Fruit fly (Drosophila melanogaster) whole organism, embryonic: Measurements from ENCODE around the gene sick.

Source experiments
- BEAF-32 ChIP-seq: fragments of 200-800 bp; sonication (Bioruptor generic); optimal IDR thresholded peaks from 3 replicates; lab custom pipeline; 2017; ENCODE audit warnings: missing biosample characterization, missing genetic modification characterization, mild to moderate bottlenecking, moderate library complexity, missing genetic modification reagents
- CG10959 ChIP-seq: fragments of 200-800 bp; sonication (Bioruptor generic); IDR thresholded peaks from 2 replicates; pipeline ENCODE4 v1.3.6; 2022; ENCODE audit warnings: missing biosample characterization, missing genetic modification characterization
- CG10979 ChIP-seq: fragments of 200-800 bp; sonication (Bioruptor generic); optimal IDR thresholded peaks from 2 replicates; lab custom pipeline; 2018; ENCODE audit warnings: missing biosample characterization, mild to moderate bottlenecking, missing genetic modification characterization, moderate library complexity
- CG11085 ChIP-seq: fragments of 200-800 bp; sonication (Bioruptor generic); IDR thresholded peaks from 2 replicates; pipeline ENCODE4 v1.3.6; 2022; ENCODE audit warnings: missing biosample characterization, missing genetic modification characterization
- CG13287 ChIP-seq: fragments of 200-800 bp; sonication (Bioruptor generic); IDR thresholded peaks from 2 replicates; pipeline ENCODE4 v1.3.6; 2022; ENCODE audit warnings: missing biosample characterization, missing genetic modification characterization; ENCODE audit not compliant: partially characterized antibody
- CG1602 ChIP-seq: fragments of 200-800 bp; sonication (Bioruptor generic); optimal IDR thresholded peaks from 3 replicates; lab custom pipeline; 2016; ENCODE audit warnings: missing biosample characterization, missing genetic modification characterization
- CG1647 ChIP-seq: fragments of 200-800 bp; sonication (Bioruptor generic); optimal IDR thresholded peaks from 3 replicates; lab custom pipeline; 2016; ENCODE audit warnings: missing biosample characterization, missing genetic modification characterization
- CG18011 ChIP-seq: fragments of 200-800 bp; sonication (Bioruptor generic); optimal IDR thresholded peaks from 2 replicates; lab custom pipeline; 2017; ENCODE audit warnings: missing biosample characterization, missing genetic modification characterization, mild to moderate bottlenecking, moderate library complexity, missing genotype
- CG2875 ChIP-seq: fragments of 200-800 bp; sonication (Bioruptor generic); optimal IDR thresholded peaks from 2 replicates; lab custom pipeline; 2017; ENCODE audit warnings: missing biosample characterization, mild to moderate bottlenecking, missing genetic modification characterization, missing genetic modification reagents
- CG30403 ChIP-seq: fragments of 200-800 bp; sonication (Bioruptor generic); optimal IDR thresholded peaks from 3 replicates; lab custom pipeline; 2016; ENCODE audit warnings: missing biosample characterization, missing genetic modification characterization
- CG3163 ChIP-seq: fragments of 200-800 bp; sonication (Bioruptor generic); optimal IDR thresholded peaks from 3 replicates; lab custom pipeline; 2016; ENCODE audit warnings: missing biosample characterization, missing genetic modification characterization
- CG3995 ChIP-seq: fragments of 200-800 bp; sonication (Bioruptor generic); optimal IDR thresholded peaks from 3 replicates; lab custom pipeline; 2016; ENCODE audit warnings: missing biosample characterization, missing genetic modification characterization
- CG7556 ChIP-seq: fragments of 200-800 bp; sonication (Bioruptor generic); optimal IDR thresholded peaks from 2 replicates; lab custom pipeline; 2017; ENCODE audit warnings: missing biosample characterization, mild to moderate bottlenecking, missing genetic modification characterization
- CG7987 ChIP-seq: fragments of 200-800 bp; sonication (Bioruptor generic); optimal IDR thresholded peaks from 2 replicates; lab custom pipeline; 2018; ENCODE audit warnings: missing biosample characterization, mild to moderate bottlenecking, missing genetic modification characterization, moderate library complexity
- ERR ChIP-seq: fragments of 200-800 bp; sonication (Bioruptor generic); optimal IDR thresholded peaks from 2 replicates; lab custom pipeline; 2016; ENCODE audit warnings: missing biosample characterization, missing genetic modification characterization
- Fer2 ChIP-seq: fragments of 200-800 bp; sonication (Bioruptor generic); optimal IDR thresholded peaks from 2 replicates; lab custom pipeline; 2018; ENCODE audit warnings: missing biosample characterization, mild to moderate bottlenecking, missing genetic modification characterization, moderate library complexity
- HHEX ChIP-seq: fragments of 200-800 bp; sonication (Bioruptor generic); optimal IDR thresholded peaks from 3 replicates; lab custom pipeline; 2017; ENCODE audit warnings: missing biosample characterization, mild to moderate bottlenecking, missing genetic modification characterization, missing genetic modification reagents
- Kr ChIP-seq: fragments of 200-800 bp; sonication (Bioruptor generic); optimal IDR thresholded peaks from 2 replicates; lab custom pipeline; 2017; ENCODE audit warnings: missing biosample characterization, mild to moderate bottlenecking, missing genetic modification characterization
- MTF-1 ChIP-seq: fragments of 200-800 bp; sonication (Bioruptor generic); optimal IDR thresholded peaks from 2 replicates; lab custom pipeline; 2018; ENCODE audit warnings: missing biosample characterization, mild to moderate bottlenecking, missing genetic modification characterization, borderline replicate concordance
- Mad ChIP-seq: fragments of 200-800 bp; sonication (Bioruptor generic); optimal IDR thresholded peaks from 2 replicates; lab custom pipeline; 2016; ENCODE audit warnings: missing biosample characterization, missing genetic modification characterization
- Nf-YA ChIP-seq: fragments of 200-800 bp; sonication (Bioruptor generic); IDR thresholded peaks from 2 replicates; pipeline ENCODE4 v1.3.6; 2022; ENCODE audit warnings: missing biosample characterization, missing genetic modification characterization
- Oaz ChIP-seq: fragments of 200-800 bp; sonication (Bioruptor generic); IDR thresholded peaks from 2 replicates; pipeline ENCODE4 v1.3.6; 2022; ENCODE audit warnings: missing biosample characterization, missing genetic modification characterization
- Optix ChIP-seq: fragments of 200-800 bp; sonication (Bioruptor generic); IDR thresholded peaks from 3 replicates; pipeline ENCODE4 v1.3.6; 2022; ENCODE audit warnings: missing biosample characterization, missing genetic modification characterization
- Rfx ChIP-seq: fragments of 200-800 bp; sonication (Bioruptor generic); IDR thresholded peaks from 2 replicates; pipeline ENCODE4 v1.3.6; 2022; ENCODE audit warnings: missing biosample characterization, missing genetic modification characterization
- Ssrp ChIP-seq: fragments of 200-800 bp; sonication (Bioruptor generic); optimal IDR thresholded peaks from 2 replicates; lab custom pipeline; 2018; ENCODE audit warnings: missing biosample characterization, mild to moderate bottlenecking, missing genetic modification characterization, moderate library complexity
- Xbp1 ChIP-seq: fragments of 200-800 bp; sonication (Bioruptor generic); optimal IDR thresholded peaks from 3 replicates; lab custom pipeline; 2016; ENCODE audit warnings: missing biosample characterization, mild to moderate bottlenecking, missing genetic modification characterization
- ab ChIP-seq: fragments of 200-800 bp; sonication (Bioruptor generic); optimal IDR thresholded peaks from 2 replicates; lab custom pipeline; 2016; ENCODE audit warnings: missing biosample characterization, missing genetic modification characterization
- aop ChIP-seq: fragments of 200-800 bp; sonication (Bioruptor generic); IDR thresholded peaks from 2 replicates; pipeline ENCODE4 v1.3.6; 2022; ENCODE audit warnings: missing biosample characterization, missing genetic modification characterization
- cas ChIP-seq: fragments of 200-800 bp; sonication (Bioruptor generic); IDR thresholded peaks from 2 replicates; pipeline ENCODE4 v1.3.6; 2022; ENCODE audit warnings: missing biosample characterization, missing genetic modification characterization
- chif ChIP-seq, 2 experiments: fragments of 200-800 bp; sonication (Bioruptor generic); optimal IDR thresholded peaks; 3 replicates each; lab custom pipeline; 2016; ENCODE audit warnings: missing biosample characterization in 2 of 2, missing genetic modification characterization in 2 of 2
- crp ChIP-seq, 2 experiments: fragments of 200-800 bp; sonication (Bioruptor generic); optimal IDR thresholded peaks; 2 replicates in 1 of 2; 3 replicates in 1 of 2; lab custom pipeline; 2017; ENCODE audit warnings: missing biosample characterization in 2 of 2, missing genetic modification characterization in 2 of 2, mild to moderate bottlenecking in 1 of 2, moderate library complexity in 1 of 2
- da ChIP-seq: fragments of 200-800 bp; sonication (Bioruptor generic); optimal IDR thresholded peaks from 2 replicates; lab custom pipeline; 2016; ENCODE audit warnings: missing biosample characterization, missing genetic modification characterization
- disco-r ChIP-seq: fragments of 200-800 bp; sonication (Bioruptor generic); optimal IDR thresholded peaks from 2 replicates; lab custom pipeline; 2016; ENCODE audit warnings: missing biosample characterization, missing genetic modification characterization
- dm ChIP-seq: fragments of 200-800 bp; sonication (Bioruptor generic); optimal IDR thresholded peaks from 3 replicates; lab custom pipeline; 2016; ENCODE audit warnings: missing biosample characterization, missing genetic modification characterization
- dmrt99B ChIP-seq: fragments of 200-800 bp; sonication (Bioruptor generic); optimal IDR thresholded peaks from 2 replicates; lab custom pipeline; 2018; ENCODE audit warnings: missing biosample characterization, mild to moderate bottlenecking, missing genetic modification characterization, moderate library complexity
- ewg ChIP-seq: fragments of 200-800 bp; sonication (Bioruptor generic); optimal IDR thresholded peaks from 3 replicates; lab custom pipeline; 2017; ENCODE audit warnings: mild to moderate bottlenecking, missing biosample characterization, missing genetic modification reagents, missing genetic modification characterization
- gce ChIP-seq: fragments of 200-800 bp; sonication (Bioruptor generic); IDR thresholded peaks from 3 replicates; pipeline ENCODE4 v1.3.6; 2022; ENCODE audit warnings: missing biosample characterization, missing genetic modification characterization
- hb ChIP-seq: fragments of 200-800 bp; sonication (Bioruptor generic); IDR thresholded peaks from 3 replicates; pipeline ENCODE4 v1.3.6; 2022; ENCODE audit warnings: missing biosample characterization, missing genetic modification characterization; ENCODE audit not compliant: partially characterized antibody
- hth ChIP-seq: fragments of >200 bp; optimal IDR thresholded peaks from 2 replicates; lab custom pipeline; 2017; ENCODE audit warnings: inconsistent platforms
- lbe ChIP-seq: fragments of 200-800 bp; sonication (Bioruptor generic); optimal IDR thresholded peaks from 2 replicates; lab custom pipeline; 2016; ENCODE audit warnings: missing biosample characterization, mild to moderate bottlenecking, missing genetic modification characterization
- nmo ChIP-seq: fragments of 200-800 bp; sonication (Bioruptor generic); optimal IDR thresholded peaks from 2 replicates; lab custom pipeline; 2018; ENCODE audit warnings: missing biosample characterization, mild to moderate bottlenecking, missing genetic modification characterization, moderate library complexity
- ro ChIP-seq: fragments of 200-800 bp; sonication (Bioruptor generic); IDR thresholded peaks from 2 replicates; pipeline ENCODE4 v1.3.6; 2022; ENCODE audit warnings: missing biosample characterization, missing genetic modification characterization
- row ChIP-seq: fragments of 200-800 bp; sonication (Bioruptor generic); IDR thresholded peaks from 3 replicates; pipeline ENCODE4 v1.3.6; 2022; ENCODE audit warnings: missing biosample characterization, missing genetic modification characterization
- schlank ChIP-seq: fragments of 200-800 bp; sonication (Bioruptor generic); optimal IDR thresholded peaks from 2 replicates; lab custom pipeline; 2018; ENCODE audit warnings: missing biosample characterization, mild to moderate bottlenecking, missing genetic modification characterization
- sd ChIP-seq: fragments of 200-800 bp; sonication (Bioruptor generic); optimal IDR thresholded peaks from 3 replicates; lab custom pipeline; 2018; ENCODE audit warnings: missing biosample characterization, mild to moderate bottlenecking, missing genetic modification characterization, moderate library complexity
- toy ChIP-seq: fragments of 200-800 bp; sonication (Bioruptor generic); IDR thresholded peaks from 2 replicates; pipeline ENCODE4 v1.3.6; 2022; ENCODE audit warnings: missing biosample characterization, missing genetic modification characterization
- trh ChIP-seq: fragments of 200-800 bp; sonication (Bioruptor generic); optimal IDR thresholded peaks from 2 replicates; lab custom pipeline; 2016; ENCODE audit warnings: missing biosample characterization, missing genetic modification characterization
- tup ChIP-seq: fragments of 200-800 bp; sonication (Bioruptor generic); optimal IDR thresholded peaks from 2 replicates; lab custom pipeline; 2016; ENCODE audit warnings: missing biosample characterization, mild to moderate bottlenecking, missing genetic modification characterization, moderate library complexity
- unc-4 ChIP-seq: fragments of 200-800 bp; sonication (Bioruptor generic); IDR thresholded peaks from 2 replicates; pipeline ENCODE4 v1.3.6; 2022; ENCODE audit warnings: missing biosample characterization, missing genetic modification characterization; ENCODE audit not compliant: partially characterized antibody
- zfh1 ChIP-seq: fragments of 200-800 bp; sonication (Bioruptor generic); IDR thresholded peaks from 3 replicates; pipeline ENCODE4 v1.3.6; 2022; ENCODE audit warnings: missing biosample characterization, missing genetic modification characterization

The sick gene

DNA sequence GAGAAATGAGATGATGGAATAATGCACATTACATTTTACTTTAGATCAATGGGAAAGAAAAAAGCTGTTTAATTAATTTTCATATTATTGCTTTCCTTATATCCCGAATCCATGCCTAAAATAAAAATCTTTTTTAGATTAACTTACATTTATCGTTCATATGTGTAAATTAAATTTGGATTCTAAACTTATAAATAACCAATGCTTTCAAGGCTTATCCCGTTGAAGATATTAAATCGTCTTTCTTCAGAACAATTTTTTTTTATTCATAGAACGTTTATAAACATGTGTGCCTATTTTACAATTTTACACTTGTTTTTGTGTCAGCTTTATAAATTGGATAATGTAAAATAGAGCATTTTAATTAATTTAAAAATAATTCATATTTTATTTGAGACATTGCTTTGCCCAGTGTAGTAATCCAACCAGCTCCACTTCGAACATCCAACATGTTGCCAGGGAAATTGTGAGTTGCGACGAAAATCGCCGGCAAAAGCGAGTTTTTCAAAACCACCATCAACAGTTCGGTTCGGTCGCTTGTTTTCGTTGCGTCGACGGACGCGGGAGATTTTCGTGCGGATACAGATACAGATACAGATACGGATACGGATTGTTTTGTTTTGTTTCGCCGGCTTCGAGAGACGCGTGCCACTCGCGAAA, 99.5 kb downstream of the sick start (continued):
- TF ChIP-seq crp (GFP tag; optimal IDR thresholded peaks at IDR 0.05; lab: Kevin White, UChicago) = peak in 1 of 2 experiments; percentile 26
- TF ChIP-seq ewg = peak; percentile 52
- no peak for TF ChIP-seq BEAF-32 (GFP tag; lab: Kevin White, UChicago)
- TF ChIP-seq Rfx (GFP tag; lab: Robert Waterston, UW) = peak; percentile 56
- TF ChIP-seq da = no peak
- no peak for TF ChIP-seq unc-4 (GFP tag; lab: Robert Waterston, UW)
- TF ChIP-seq CG2875 (GFP tag; lab: Kevin White, UChicago) = peak; percentile 88
- TF ChIP-seq ab (GFP tag; lab: Kevin White, UChicago) = no peak
- no peak for TF ChIP-seq disco-r (GFP tag; lab: Kevin White, UChicago)
- no peak for TF ChIP-seq CG3995 (GFP tag; lab: Kevin White, UChicago)
- no peak for TF ChIP-seq CG13287
- TF ChIP-seq chif (GFP tag; optimal IDR thresholded peaks at IDR 0.05; lab: Kevin White, UChicago) = peak; percentile 30 to 39
- TF ChIP-seq dm (GFP tag; lab: Kevin White, UChicago) = no peak
- no peak for TF ChIP-seq hb
- TF ChIP-seq CG18011 = peak; percentile 32
- no peak for TF ChIP-seq toy (GFP tag; lab: Robert Waterston, UW)
- no peak for TF ChIP-seq hth (lab: Kevin White, UChicago)
- no peak for TF ChIP-seq schlank (tag; lab: Kevin White, UChicago)
- peak; percentile 5 for TF ChIP-seq Mad (GFP tag; lab: Kevin White, UChicago)
- peak; percentile 93 for TF ChIP-seq dmrt99B (tag; lab: Kevin White, UChicago)
- TF ChIP-seq gce (GFP tag; lab: Robert Waterston, UW) = 0 out of 3 replicates have a peak, but pooled peaks have one; percentile 33
- TF ChIP-seq Kr (GFP tag; lab: Kevin White, UChicago) = no peak
- no peak for TF ChIP-seq Optix (GFP tag; lab: Robert Waterston, UW)
- TF ChIP-seq zfh1 (GFP tag; lab: Robert Waterston, UW) = peak; percentile 53; the same call in 2 of the 3 replicates
- no peak for TF ChIP-seq CG7987
- TF ChIP-seq CG3163 (GFP tag; lab: Kevin White, UChicago) = no peak
- TF ChIP-seq Fer2 (tag; lab: Kevin White, UChicago) = no peak
- no peak for TF ChIP-seq ERR
- TF ChIP-seq CG10959 (GFP tag; lab: Robert Waterston, UW) = no peak
- TF ChIP-seq tup (GFP tag; lab: Kevin White, UChicago) = no peak
- TF ChIP-seq CG11085 = no peak
- no peak for TF ChIP-seq cas (GFP tag; lab: Robert Waterston, UW)
- TF ChIP-seq sd (tag; lab: Kevin White, UChicago) = no peak
- TF ChIP-seq CG1602 (GFP tag; lab: Kevin White, UChicago) = peak; percentile 77
- peak; percentile 89 for TF ChIP-seq CG10979
- no peak for TF ChIP-seq aop (GFP tag; lab: Robert Waterston, UW)
- TF ChIP-seq HHEX = peak; percentile 57
- no peak for TF ChIP-seq CG1647 (GFP tag; lab: Kevin White, UChicago)
- TF ChIP-seq MTF-1 (GFP tag; lab: Kevin White, UChicago) = peak; percentile 35
- peak; percentile 88 for TF ChIP-seq Ssrp
- TF ChIP-seq row (GFP tag; lab: Robert Waterston, UW) = peak; percentile 63
- peak; percentile 73 for TF ChIP-seq Xbp1 (GFP tag; lab: Kevin White, UChicago)
- TF ChIP-seq lbe = no peak
- peak; percentile 85 for TF ChIP-seq nmo
- TF ChIP-seq trh (GFP tag; lab: Kevin White, UChicago) = no peak
- no peak for TF ChIP-seq ro
- TF ChIP-seq CG30403 = peak; percentile 85
- TF ChIP-seq Nf-YA = no peak
- 0 out of 2 replicates have a peak, but pooled peaks have one; percentile 29 for TF ChIP-seq Oaz
- peak; percentile 93 for TF ChIP-seq CG7556 (GFP tag; lab: Kevin White, UChicago)
